Fruit fly (Drosophila melanogaster): ENCODE measurements around the gene ais.

Gene ais

dm6 chr3L:17791495-17791894 is 13.0 kb downstream of the ais start (continued):
- TF ChIP-seq CG2678 (tag; optimal IDR thresholded peaks at IDR 0.05) (no peak), Hey (tag; optimal IDR thresholded peaks at IDR 0.05) (peak; percentile 13), lab (GFP tag; optimal IDR thresholded peaks at IDR 0.05) (peak; percentile 94), CG1792 (GFP tag; optimal IDR thresholded peaks at IDR 0.05) (no peak), CG12071 (GFP tag; optimal IDR thresholded peaks at IDR 0.05) (peak; percentile 46), schlank (tag; optimal IDR thresholded peaks at IDR 0.05) (peak; percentile 69), CG13424 (tag; optimal IDR thresholded peaks at IDR 0.05) (no peak), ranshi (GFP tag; IDR thresholded peaks at IDR 0.05) (no peak), ro (GFP tag; IDR thresholded peaks at IDR 0.05) (no peak), Jarid2 (GFP tag; optimal IDR thresholded peaks at IDR 0.05) (peak; percentile 2), sqz (GFP tag; optimal IDR thresholded peaks at IDR 0.05) (no peak), lbe (GFP tag; optimal IDR thresholded peaks at IDR 0.05) (no peak), tap (tag; optimal IDR thresholded peaks at IDR 0.05) (no peak), twi (tag; optimal IDR thresholded peaks at IDR 0.05) (no peak), tup (GFP tag; optimal IDR thresholded peaks at IDR 0.05) (no peak), CG14050 (GFP tag; IDR thresholded peaks at IDR 0.05) (no peak), CG12155 (GFP tag; optimal IDR thresholded peaks at IDR 0.05) (no peak), H15 (GFP tag; IDR thresholded peaks at IDR 0.05) (no peak), nmo (GFP tag; optimal IDR thresholded peaks at IDR 0.05) (no peak), Fer2 (tag; optimal IDR thresholded peaks at IDR 0.05) (peak; percentile 52), aop (GFP tag; IDR thresholded peaks at IDR 0.05) (no peak), jumu (GFP tag; optimal IDR thresholded peaks at IDR 0.05) (no peak), wor (GFP tag; IDR thresholded peaks at IDR 0.05) (no peak), gt (GFP tag; IDR thresholded peaks at IDR 0.05) (no peak), lola (GFP tag; optimal IDR thresholded peaks at IDR 0.05) (no peak), Med (GFP tag) (no peak), Abd-B (GFP tag; optimal IDR thresholded peaks at IDR 0.05) (no peak), CG7839 (tag; optimal IDR thresholded peaks at IDR 0.05) (no peak), Fer3 (tag; optimal IDR thresholded peaks at IDR 0.05) (peak; percentile 81), CG1602 (GFP tag; optimal IDR thresholded peaks at IDR 0.05) (no peak), Dek (tag; optimal IDR thresholded peaks at IDR 0.05) (peak; percentile 67), luna (GFP tag; optimal IDR thresholded peaks at IDR 0.05) (peak; percentile 11), CG11695 (GFP tag; IDR thresholded peaks at IDR 0.05) (no peak), TFAM (GFP tag; optimal IDR thresholded peaks at IDR 0.05) (no peak), CG13775 (GFP tag; optimal IDR thresholded peaks at IDR 0.05) (no peak), mld (GFP tag; IDR thresholded peaks at IDR 0.05; ENCODE audit: partially characterized antibody) (no peak), CG1233 (GFP tag; optimal IDR thresholded peaks at IDR 0.05) (peak; percentile 40), ash1 (GFP tag; optimal IDR thresholded peaks at IDR 0.05) (peak; percentile 18), fd3F (GFP tag; optimal IDR thresholded peaks at IDR 0.05) (peak; percentile 87), CG4617 (GFP tag; optimal IDR thresholded peaks at IDR 0.05; ENCODE audit: borderline replicate concordance) (no peak), amos (GFP tag; IDR thresholded peaks at IDR 0.05; ENCODE audit: partially characterized antibody) (no peak), CkIIα-i1 (GFP tag; IDR thresholded peaks at IDR 0.05) (no peak), Max (GFP tag; optimal IDR thresholded peaks at IDR 0.05) (no peak), tna (GFP tag; IDR thresholded peaks at IDR 0.05; ENCODE audit: partially characterized antibody) (no peak), CG2712 (tag; optimal IDR thresholded peaks at IDR 0.05) (no peak), chif (GFP tag; optimal IDR thresholded peaks at IDR 0.05) (no peak), Dfd (GFP tag; optimal IDR thresholded peaks at IDR 0.05) (no peak), Atf6 (GFP tag; IDR thresholded peaks at IDR 0.05) (peak; percentile 80), CG12391 (tag; optimal IDR thresholded peaks at IDR 0.05) (no peak), Optix (GFP tag; IDR thresholded peaks at IDR 0.05) (no peak), org-1 (GFP tag; optimal IDR thresholded peaks at IDR 0.05) (peak; percentile 12)

Measured in whole organism, embryonic.